Worm (Caenorhabditis elegans): Measurements from ENCODE around the gene T05A7.3.

DNA sequence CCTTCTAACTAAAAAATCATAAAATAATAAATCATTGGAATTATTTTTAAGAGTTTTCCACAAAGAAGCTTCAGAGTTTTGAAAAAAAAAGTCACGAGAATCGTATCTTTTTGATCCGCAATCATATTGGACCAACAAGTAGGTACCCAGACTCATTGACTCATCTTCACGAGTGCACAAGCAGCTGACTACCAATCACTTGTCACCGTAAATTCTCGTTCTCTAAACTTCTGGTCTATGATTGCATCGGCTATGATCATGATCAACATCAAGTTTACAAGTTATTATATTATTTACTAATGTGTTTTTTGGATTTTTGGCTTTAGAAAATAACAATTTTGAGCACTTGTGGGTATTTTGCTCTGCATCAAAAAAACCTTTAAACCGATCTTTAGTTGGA is 660 bp downstream of the T05A7.3 start:
- TF ChIP-seq unc-62 (GFP tag; optimal IDR thresholded peaks at IDR 0.05), result peak; percentile 40
- no peak for TF ChIP-seq pha-4 (tag; optimal IDR thresholded peaks at IDR 0.05)
- TF ChIP-seq unc-120 (tag; optimal IDR thresholded peaks at IDR 0.05; ENCODE audit: poor library complexity, severe bottlenecking), result no peak
- no peak for TF ChIP-seq lsy-2 (tag; optimal IDR thresholded peaks at IDR 0.05)
- TF ChIP-seq mab-5 (tag; optimal IDR thresholded peaks at IDR 0.05), result no peak
- no peak for TF ChIP-seq nhr-76 (tag; optimal IDR thresholded peaks at IDR 0.05)
- no peak for TF ChIP-seq mls-2 (tag; optimal IDR thresholded peaks at IDR 0.05)
- no peak for TF ChIP-seq elt-1 (tag; optimal IDR thresholded peaks at IDR 0.05; ENCODE audit: borderline replicate concordance, insufficient read depth)

Data from whole organism, mixed stage, embryonic.